Fruit fly (Drosophila melanogaster) whole organism, embryonic: Measurements from ENCODE around the gene Sulf1.

Experiments
- ATbp ChIP-seq: fragments of 200-800 bp; sonication (Bioruptor generic); optimal IDR thresholded peaks from 2 replicates; lab custom pipeline; 2017; ENCODE audit warnings: missing biosample characterization, mild to moderate bottlenecking, missing genetic modification characterization, missing genetic modification reagents
- CG12391 ChIP-seq: fragments of 200-800 bp; sonication (Bioruptor generic); optimal IDR thresholded peaks from 3 replicates; lab custom pipeline; 2018; ENCODE audit warnings: missing biosample characterization, mild to moderate bottlenecking, missing genetic modification characterization, moderate library complexity
- CG6683 ChIP-seq: fragments of 200-800 bp; sonication (Bioruptor generic); optimal IDR thresholded peaks from 2 replicates; lab custom pipeline; 2017; ENCODE audit warnings: missing biosample characterization, mild to moderate bottlenecking, missing genetic modification characterization, missing genetic modification reagents
- CG6791 ChIP-seq: fragments of 200-800 bp; sonication (Bioruptor generic); IDR thresholded peaks from 3 replicates; pipeline ENCODE4 v1.3.6; 2022; ENCODE audit warnings: missing biosample characterization, missing genetic modification characterization; ENCODE audit not compliant: partially characterized antibody
- Mes4 ChIP-seq: fragments of 200-800 bp; sonication (Bioruptor generic); optimal IDR thresholded peaks from 2 replicates; lab custom pipeline; 2016; ENCODE audit warnings: missing biosample characterization, missing genetic modification characterization
- crol ChIP-seq: fragments of 200-800 bp; sonication (Bioruptor generic); IDR thresholded peaks from 2 replicates; pipeline ENCODE4 v1.3.6; 2022; ENCODE audit warnings: missing biosample characterization, missing genetic modification characterization
- knrl ChIP-seq: fragments of 200-800 bp; sonication (Bioruptor generic); IDR thresholded peaks from 3 replicates; pipeline ENCODE4 v1.3.6; 2022; ENCODE audit warnings: missing biosample characterization, missing genetic modification characterization; ENCODE audit not compliant: partially characterized antibody
- tgo ChIP-seq: fragments of 200-800 bp; sonication (Bioruptor generic); IDR thresholded peaks from 3 replicates; pipeline ENCODE4 v1.3.6; 2022; ENCODE audit warnings: missing biosample characterization, missing genetic modification characterization

- TF ChIP-seq ATbp (GFP tag; lab: Kevin White, UChicago) = no peak
- no peak for TF ChIP-seq CG12391 (tag; lab: Kevin White, UChicago)
- TF ChIP-seq crol = no peak
- TF ChIP-seq CG6791 = no peak
- TF ChIP-seq tgo (GFP tag; lab: Robert Waterston, UW) = no peak
- TF ChIP-seq Mes4 (GFP tag; lab: Kevin White, UChicago) = no peak
- no peak for TF ChIP-seq CG6683 (GFP tag; lab: Kevin White, UChicago)
- TF ChIP-seq knrl = no peak
These were observed 61.8 kb downstream of the Sulf1 start for dm6 chr3R:16277543-16277942.
